Worm (Caenorhabditis elegans) whole organism, L3 larva: ENCODE results near the gene clec-72.

Experiments
- fkh-2 ChIP-seq: fragments of 150-350 bp; optimal IDR thresholded peaks from 2 replicates; lab custom pipeline; 2014; ENCODE audit warnings: missing biosample characterization, missing genetic modification reagents, missing genetic modification characterization
- nhr-25 ChIP-seq: sonication (generic microtip); optimal IDR thresholded peaks from 2 replicates; lab custom pipeline; 2017; ENCODE audit warnings: missing biosample characterization, missing genetic modification characterization
- pha-4 ChIP-seq: fragments of 150-350 bp; optimal IDR thresholded peaks from 2 replicates; lab custom pipeline; 2014; ENCODE audit warnings: missing biosample characterization, missing genetic modification reagents, missing genetic modification characterization

ce11 chrIV:3994318-3994717, 49.7 kb downstream of the clec-72 start, which contains the start of gene F47C12.13:
- TF ChIP-seq pha-4 (no peak), fkh-2 (tag; lab: Kevin White, UChicago) (no peak), nhr-25 (no peak)
